Worm (Caenorhabditis elegans) whole organism, L1 larva: Measurements from ENCODE around the gene F59B1.4.

Experiments
- F16B12.6 ChIP-seq: fragments of 150-350 bp; optimal IDR thresholded peaks from 2 replicates; lab custom pipeline; 2014; ENCODE audit warnings: missing biosample characterization, missing genetic modification characterization
- Y116A8C.19 ChIP-seq: sonication (generic microtip); optimal IDR thresholded peaks from 2 replicates; lab custom pipeline; 2016; ENCODE audit warnings: missing compliant biosample characterization, missing genetic modification characterization, borderline replicate concordance
- aha-1 ChIP-seq: fragments of 150-350 bp; optimal IDR thresholded peaks from 2 replicates; lab custom pipeline; 2014; ENCODE audit warnings: missing biosample characterization, missing genetic modification characterization
- aly-2 ChIP-seq: fragments of 150-350 bp; optimal IDR thresholded peaks from 2 replicates; lab custom pipeline; 2014; ENCODE audit warnings: missing biosample characterization, missing genetic modification characterization
- ama-1 ChIP-seq: fragments of 150-350 bp; optimal IDR thresholded peaks from 2 replicates; lab custom pipeline; 2014
- blmp-1 ChIP-seq: fragments of 150-350 bp; optimal IDR thresholded peaks from 2 replicates; lab custom pipeline; 2014; ENCODE audit warnings: missing biosample characterization, missing genetic modification characterization
- ceh-8 ChIP-seq: fragments of 200-800 bp; sonication (Bioruptor generic); optimal IDR thresholded peaks from 2 replicates; lab custom pipeline; 2018; ENCODE audit warnings: mild to moderate bottlenecking, missing genetic modification characterization, moderate library complexity, missing compliant biosample characterization
- dpl-1 ChIP-seq, 3 experiments: fragments of 150-350 bp in 2 of 3; sonication (generic microtip) in 1 of 3; optimal IDR thresholded peaks; 2 replicates each; lab custom pipeline; 2014 to 2017; ENCODE audit warnings: missing biosample characterization in 3 of 3, missing genetic modification characterization in 3 of 3, missing genetic modification reagents in 3 of 3
- dsc-1 ChIP-seq: sonication (generic microtip); optimal IDR thresholded peaks from 2 replicates; lab custom pipeline; 2016; ENCODE audit warnings: mild to moderate bottlenecking, missing genetic modification characterization, missing compliant biosample characterization
- efl-1 ChIP-seq, 4 experiments: fragments of 150-350 bp; optimal IDR thresholded peaks in 3 of 4; peaks in 1 of 4; 1 replicate in 1 of 4; 2 replicates in 3 of 4; lab custom pipeline; 2014; ENCODE audit warnings: missing biosample characterization in 2 of 4, missing genetic modification characterization in 2 of 4, missing genetic modification reagents in 2 of 4
- fkh-10 ChIP-seq: sonication (generic microtip); optimal IDR thresholded peaks from 2 replicates; lab custom pipeline; 2017; ENCODE audit warnings: missing biosample characterization, missing genetic modification reagents, missing genetic modification characterization
- fkh-8 ChIP-seq: sonication (generic microtip); optimal IDR thresholded peaks from 2 replicates; lab custom pipeline; 2016; ENCODE audit warnings: mild to moderate bottlenecking, missing genetic modification characterization, missing compliant biosample characterization
- fos-1 ChIP-seq: fragments of 150-350 bp; optimal IDR thresholded peaks from 2 replicates; lab custom pipeline; 2014; ENCODE audit warnings: missing biosample characterization, missing genetic modification characterization
- grh-1 ChIP-seq: fragments of 200-800 bp; sonication (Bioruptor generic); IDR thresholded peaks from 2 replicates; pipeline ENCODE4 v1.3.6; 2022; ENCODE audit warnings: missing genetic modification reagents, missing genetic modification characterization, missing compliant biosample characterization
- hpl-2 ChIP-seq: fragments of 150-350 bp; optimal IDR thresholded peaks from 2 replicates; lab custom pipeline; 2014; ENCODE audit warnings: missing biosample characterization, missing genetic modification reagents, missing genetic modification characterization
- jun-1 ChIP-seq: fragments of 150-350 bp; optimal IDR thresholded peaks from 2 replicates; lab custom pipeline; 2014; ENCODE audit warnings: missing biosample characterization, missing genetic modification reagents, missing genetic modification characterization
- lin-14 ChIP-seq: fragments of 200-800 bp; sonication (Bioruptor generic); optimal IDR thresholded peaks from 2 replicates; lab custom pipeline; 2018; ENCODE audit warnings: mild to moderate bottlenecking, missing genetic modification characterization, moderate library complexity, missing compliant biosample characterization
- mab-9 ChIP-seq: fragments of 200-800 bp; sonication (Bioruptor generic); IDR thresholded peaks from 2 replicates; pipeline ENCODE4 v1.3.6; 2022; ENCODE audit warnings: missing genetic modification reagents, missing genetic modification characterization, missing compliant biosample characterization
- mef-2 ChIP-seq: fragments of 150-350 bp; optimal IDR thresholded peaks from 2 replicates; lab custom pipeline; 2014; ENCODE audit warnings: missing biosample characterization, missing genetic modification characterization
- mep-1 ChIP-seq: fragments of 150-350 bp; optimal IDR thresholded peaks from 2 replicates; lab custom pipeline; 2014; ENCODE audit warnings: missing biosample characterization, missing genetic modification characterization
- nhr-11 ChIP-seq: fragments of 150-350 bp; optimal IDR thresholded peaks from 2 replicates; lab custom pipeline; 2014; ENCODE audit warnings: missing biosample characterization, missing genetic modification characterization
- nhr-12 ChIP-seq: sonication (generic microtip); optimal IDR thresholded peaks from 2 replicates; lab custom pipeline; 2017; ENCODE audit warnings: missing biosample characterization, missing genetic modification characterization
- nhr-19 ChIP-seq: fragments of 200-800 bp; sonication (Bioruptor generic); conservative IDR thresholded peaks from 2 replicates; pipeline ENCODE4 v1.3.6; 2022; ENCODE audit warnings: missing genetic modification characterization, missing compliant biosample characterization
- nhr-28 ChIP-seq: fragments of 150-350 bp; optimal IDR thresholded peaks from 2 replicates; lab custom pipeline; 2014; ENCODE audit warnings: missing biosample characterization, missing genetic modification characterization
- nhr-71 ChIP-seq: sonication (generic microtip); optimal IDR thresholded peaks from 2 replicates; lab custom pipeline; 2016; ENCODE audit warnings: mild to moderate bottlenecking, missing genetic modification characterization, moderate library complexity, missing compliant biosample characterization
- nhr-76 ChIP-seq: sonication (generic microtip); optimal IDR thresholded peaks from 2 replicates; lab custom pipeline; 2017; ENCODE audit warnings: missing biosample characterization, missing genetic modification characterization
- nhr-77 ChIP-seq: fragments of 150-350 bp; optimal IDR thresholded peaks from 2 replicates; lab custom pipeline; 2014; ENCODE audit warnings: missing biosample characterization, missing genetic modification characterization
- nhr-85 ChIP-seq: sonication (generic microtip); peaks from one replicate; lab custom pipeline; 2016; ENCODE audit warnings: missing genetic modification characterization, inconsistent platforms, missing compliant biosample characterization
- nhr-90 ChIP-seq: sonication (generic microtip); optimal IDR thresholded peaks from 2 replicates; lab custom pipeline; 2016; ENCODE audit warnings: mild to moderate bottlenecking, missing genetic modification characterization, missing compliant biosample characterization; ENCODE audit not compliant: poor library complexity
- pag-3 ChIP-seq: sonication (generic microtip); optimal IDR thresholded peaks from 2 replicates; lab custom pipeline; 2017; ENCODE audit warnings: missing genetic modification characterization, mild to moderate bottlenecking, missing compliant biosample characterization, antibody characterized with exemption, borderline replicate concordance; ENCODE audit not compliant: insufficient read depth
- snpc-4 ChIP-seq: fragments of 150-350 bp; optimal IDR thresholded peaks from 2 replicates; lab custom pipeline; 2014; ENCODE audit warnings: missing biosample characterization, missing genetic modification characterization
- snu-23 ChIP-seq: sonication (generic microtip); optimal IDR thresholded peaks from 2 replicates; lab custom pipeline; 2016; ENCODE audit warnings: missing genetic modification characterization, missing compliant biosample characterization
- sptf-1 ChIP-seq: fragments of 150-350 bp; optimal IDR thresholded peaks from 2 replicates; lab custom pipeline; 2014; ENCODE audit warnings: missing biosample characterization, missing genetic modification characterization
- tlp-1 ChIP-seq: fragments of 150-350 bp; optimal IDR thresholded peaks from 2 replicates; lab custom pipeline; 2014; ENCODE audit warnings: missing biosample characterization, missing genetic modification characterization
- unc-62 ChIP-seq: fragments of 150-350 bp; optimal IDR thresholded peaks from 2 replicates; lab custom pipeline; 2014; ENCODE audit warnings: missing biosample characterization, missing genetic modification reagents, missing genetic modification characterization
- xbp-1 ChIP-seq: sonication (generic microtip); optimal IDR thresholded peaks from 2 replicates; lab custom pipeline; 2016; ENCODE audit warnings: missing genetic modification characterization, missing compliant biosample characterization
- zag-1 ChIP-seq: fragments of 150-350 bp; optimal IDR thresholded peaks from 2 replicates; lab custom pipeline; 2014; ENCODE audit warnings: missing biosample characterization, missing genetic modification characterization
- zip-4 ChIP-seq: fragments of 200-800 bp; sonication (Bioruptor generic); optimal IDR thresholded peaks from 2 replicates; lab custom pipeline; 2018; ENCODE audit warnings: mild to moderate bottlenecking, missing genetic modification characterization, moderate library complexity, missing compliant biosample characterization
- ztf-11 ChIP-seq, 2 experiments: sonication (generic microtip); optimal IDR thresholded peaks; 2 replicates each; lab custom pipeline; 2016 to 2017; ENCODE audit warnings: missing genetic modification characterization in 2 of 2, missing biosample characterization in 1 of 2, missing compliant biosample characterization in 1 of 2
- ztf-4 ChIP-seq: fragments of 150-350 bp; optimal IDR thresholded peaks from 2 replicates; lab custom pipeline; 2014; ENCODE audit warnings: missing biosample characterization, missing genetic modification characterization

F59B1.4 gene

DNA sequence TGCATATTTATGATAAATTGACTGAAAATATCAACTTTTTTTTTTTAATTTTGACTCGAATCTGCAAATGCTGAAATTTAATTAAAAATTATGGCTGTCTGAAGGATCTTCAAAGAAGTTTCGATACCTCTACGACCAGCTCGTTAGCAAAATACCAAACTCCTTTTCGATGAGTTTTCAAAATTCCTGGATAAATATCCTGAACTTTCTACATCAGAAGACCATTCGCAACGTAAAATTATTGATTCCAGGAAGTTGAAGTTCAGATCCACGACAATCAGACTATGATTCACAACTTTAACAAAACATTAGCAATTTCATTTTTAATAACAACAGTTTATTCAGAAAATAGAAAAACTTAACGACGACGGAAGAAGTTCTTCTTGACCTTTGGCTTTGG is 41.8 kb downstream of the F59B1.4 start:
- TF ChIP-seq tlp-1 (tag; lab: Kevin White, UChicago) (no peak), nhr-71 (tag; lab: Kevin White, UChicago) (no peak), mab-9 (GFP tag; lab: Robert Waterston, UW) (no peak), jun-1 (tag; lab: Kevin White, UChicago) (no peak), mep-1 (no peak), aly-2 (tag; lab: Kevin White, UChicago) (peak; percentile 3)

DNA sequence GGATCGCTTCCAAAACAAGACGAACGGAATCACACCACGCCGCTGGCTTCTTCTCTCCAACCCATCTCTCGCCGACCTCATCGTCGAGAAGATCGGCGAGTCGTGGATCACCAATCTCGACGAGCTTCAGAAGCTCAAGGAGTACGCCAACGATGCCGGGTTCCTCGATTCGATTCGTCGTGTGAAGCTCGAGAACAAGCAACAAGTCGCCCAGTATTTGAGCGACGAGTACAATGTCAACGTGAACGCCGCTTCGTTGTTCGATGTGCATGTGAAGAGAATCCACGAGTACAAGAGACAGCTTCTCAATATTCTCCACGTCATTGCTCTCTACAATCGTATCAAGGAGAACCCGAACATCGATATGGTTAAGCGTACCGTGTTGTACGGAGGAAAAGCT is 43.2 kb downstream of the F59B1.4 start:
- TF ChIP-seq ceh-8 (GFP tag; lab: Kevin White, UChicago) = no peak
- no peak for TF ChIP-seq snu-23 (GFP tag; lab: Kevin White, UChicago)
- TF ChIP-seq ztf-11 (tag; optimal IDR thresholded peaks at IDR 0.05; lab: Kevin White, UChicago) = no peak
- TF ChIP-seq nhr-85 (tag; lab: Kevin White, UChicago) = no peak
- no peak for TF ChIP-seq fkh-8 (tag; lab: Kevin White, UChicago)
- no peak for TF ChIP-seq fkh-10
- TF ChIP-seq mab-9 (GFP tag; lab: Robert Waterston, UW) = no peak
- no peak for TF ChIP-seq zag-1 (tag; lab: Kevin White, UChicago)
- no peak for TF ChIP-seq nhr-12 (tag; lab: Kevin White, UChicago)
- TF ChIP-seq nhr-77 = no peak
- no peak for TF ChIP-seq nhr-90 (tag; lab: Kevin White, UChicago)
- no peak for TF ChIP-seq unc-62 (GFP tag; lab: Kevin White, UChicago)
- no peak for TF ChIP-seq ztf-4 (tag; lab: Kevin White, UChicago)
- TF ChIP-seq aha-1 (tag; lab: Kevin White, UChicago) = no peak
- TF ChIP-seq nhr-19 (GFP tag; lab: Robert Waterston, UW) = no peak
- TF ChIP-seq dpl-1 (GFP tag; optimal IDR thresholded peaks at IDR 0.05; lab: Kevin White, UChicago) = no peak
- TF ChIP-seq dsc-1 = no peak
- no peak for TF ChIP-seq sptf-1 (tag; lab: Kevin White, UChicago)
- TF ChIP-seq, all 84 proteins: peak for 0

DNA sequence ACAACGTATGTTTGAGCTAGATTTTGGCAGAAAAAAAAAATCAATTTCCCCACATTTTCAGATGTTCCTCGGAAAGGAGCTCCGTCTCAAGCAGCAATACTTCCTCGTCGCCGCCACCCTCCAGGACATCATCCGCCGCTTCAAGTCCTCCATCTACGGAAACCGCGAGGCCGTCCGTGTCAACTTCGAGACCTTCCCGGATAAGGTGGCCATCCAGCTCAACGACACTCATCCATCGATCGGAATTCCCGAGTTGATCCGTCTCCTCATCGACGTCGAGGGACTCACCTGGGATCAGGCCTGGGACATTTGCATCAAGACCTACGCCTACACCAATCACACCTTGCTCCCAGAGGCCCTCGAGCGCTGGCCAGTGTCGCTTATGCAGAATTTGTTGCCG is 44.2 kb downstream of the F59B1.4 start:
- no peak for TF ChIP-seq sptf-1 (tag; lab: Kevin White, UChicago)
- TF ChIP-seq nhr-76 = no peak
- no peak for TF ChIP-seq blmp-1 (tag; lab: Kevin White, UChicago)
- TF ChIP-seq aha-1 (tag; lab: Kevin White, UChicago) = no peak
- no peak for TF ChIP-seq unc-62 (GFP tag; lab: Kevin White, UChicago)
- no peak for TF ChIP-seq nhr-28 (tag; lab: Kevin White, UChicago)
- no peak for TF ChIP-seq zip-4
- no peak for TF ChIP-seq efl-1 (optimal IDR thresholded peaks at IDR 0.05; lab: Kevin White, UChicago)
- no peak for TF ChIP-seq efl-1 (GFP tag; optimal IDR thresholded peaks at IDR 0.05 in 1 of 2; lab: Kevin White, UChicago)
- TF ChIP-seq snpc-4 (tag; lab: Kevin White, UChicago) = no peak
- TF ChIP-seq nhr-11 = no peak
- TF ChIP-seq nhr-77 = no peak

DNA sequence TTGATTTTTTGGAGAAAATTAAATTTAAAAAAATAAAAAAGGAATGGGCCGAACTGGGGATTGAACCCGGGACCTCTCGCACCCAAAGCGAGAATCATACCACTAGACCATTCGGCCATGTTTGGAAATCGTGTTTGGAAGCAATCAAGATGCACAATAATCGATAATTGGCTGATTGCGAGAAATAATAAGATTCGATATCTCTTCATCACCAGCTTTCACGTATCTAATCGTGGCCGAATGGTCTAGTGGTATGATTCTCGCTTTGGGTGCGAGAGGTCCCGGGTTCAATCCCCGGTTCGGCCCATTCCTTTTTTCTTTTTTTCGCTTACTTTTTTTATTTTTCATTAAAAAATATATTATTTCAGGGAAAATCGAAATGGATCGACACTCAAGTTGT is 44.8 kb downstream of the F59B1.4 start:
- TF ChIP-seq nhr-85 (tag; lab: Kevin White, UChicago) (peak; percentile 36), ama-1 (no peak), xbp-1 (no peak), ztf-4 (tag; lab: Kevin White, UChicago) (no peak), nhr-28 (tag; lab: Kevin White, UChicago) (no peak), nhr-71 (tag; lab: Kevin White, UChicago) (peak; percentile 15)

DNA sequence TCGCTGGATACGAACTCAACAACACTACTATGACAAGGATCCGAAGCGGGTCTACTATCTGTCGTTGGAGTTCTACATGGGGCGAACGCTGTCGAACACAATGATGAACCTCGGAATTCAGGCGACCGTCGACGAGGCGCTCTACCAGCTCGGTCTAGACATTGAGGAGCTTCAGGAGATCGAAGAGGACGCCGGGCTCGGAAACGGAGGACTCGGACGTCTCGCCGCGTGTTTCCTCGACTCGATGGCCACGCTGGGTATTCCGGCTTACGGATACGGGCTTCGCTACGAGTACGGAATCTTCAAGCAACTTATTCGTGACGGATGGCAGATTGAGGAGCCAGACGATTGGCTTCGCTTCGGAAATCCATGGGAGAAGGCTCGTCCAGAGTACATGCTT is 45.2 kb downstream of the F59B1.4 start:
- TF ChIP-seq nhr-76 = no peak
- TF ChIP-seq efl-1 (optimal IDR thresholded peaks at IDR 0.05; lab: Kevin White, UChicago) = no peak
- no peak for TF ChIP-seq efl-1 (GFP tag; optimal IDR thresholded peaks at IDR 0.05 in 1 of 2; lab: Kevin White, UChicago)
- no peak for TF ChIP-seq pag-3
- TF ChIP-seq lin-14 (GFP tag; lab: Kevin White, UChicago) = no peak
- no peak for TF ChIP-seq fos-1 (tag; lab: Kevin White, UChicago)
- TF ChIP-seq grh-1 (GFP tag; lab: Robert Waterston, UW) = no peak
- no peak for TF ChIP-seq mef-2 (tag; lab: Kevin White, UChicago)
- no peak for TF ChIP-seq hpl-2 (GFP tag; lab: Kevin White, UChicago)
- TF ChIP-seq Y116A8C.19 (tag; lab: Kevin White, UChicago) = no peak
- TF ChIP-seq nhr-19 (GFP tag; lab: Robert Waterston, UW) = no peak
- TF ChIP-seq F16B12.6 (tag; lab: Kevin White, UChicago) = no peak
- no peak for TF ChIP-seq dsc-1
- TF ChIP-seq nhr-90 (tag; lab: Kevin White, UChicago) = no peak
- TF ChIP-seq, all 84 proteins: peak for 0
